Worm (Caenorhabditis elegans) whole organism, young adult: ENCODE data around the gene nhr-232.

Experiments
- B0019.2 ChIP-seq: fragments of 200-800 bp; sonication (Bioruptor generic); conservative IDR thresholded peaks from 2 replicates; pipeline ENCODE4 v1.3.6; 2022; ENCODE audit warnings: missing genetic modification reagents, missing genetic modification characterization, missing compliant biosample characterization
- Y53G8AR.9 ChIP-seq: fragments of 200-800 bp; sonication (Bioruptor generic); conservative IDR thresholded peaks from 2 replicates; pipeline ENCODE4 v1.3.6; 2022; ENCODE audit warnings: missing genetic modification reagents, missing genetic modification characterization, missing compliant biosample characterization
- ama-1 ChIP-seq, 3 experiments: fragments of 150-350 bp in 1 of 3; sonication (generic microtip) in 2 of 3; optimal IDR thresholded peaks; 2 replicates each; lab custom pipeline; 2014 to 2018; ENCODE audit warnings: missing biosample characterization in 2 of 3, missing genetic modification characterization in 2 of 3, missing genetic modification reagents in 2 of 3
- attf-5 ChIP-seq: fragments of 200-800 bp; sonication (Bioruptor generic); optimal IDR thresholded peaks from 2 replicates; lab custom pipeline; 2018; ENCODE audit warnings: mild to moderate bottlenecking, missing genetic modification characterization, missing compliant biosample characterization
- tbp1 ChIP-seq: fragments of 200-800 bp; sonication (Bioruptor generic); optimal IDR thresholded peaks from 2 replicates; lab custom pipeline; 2018; ENCODE audit warnings: mild to moderate bottlenecking, missing genetic modification characterization, missing compliant biosample characterization

ce11 chrV:10220605-10221004 lies 35.4 kb upstream of the nhr-232 start, which contains the start of gene C12D8.13:
- no peak for TF ChIP-seq tbp1 (GFP tag; lab: Kevin White, UChicago)
- no peak for TF ChIP-seq ama-1 (optimal IDR thresholded peaks at IDR 0.05; lab: Kevin White, UChicago)
- TF ChIP-seq ama-1 (GFP tag; optimal IDR thresholded peaks at IDR 0.05; lab: Kevin White, UChicago), result no peak
- TF ChIP-seq Y53G8AR.9 (GFP tag; lab: Robert Waterston, UW), result no peak
- TF ChIP-seq attf-5 (GFP tag; lab: Kevin White, UChicago), result no peak
- TF ChIP-seq B0019.2 (GFP tag; lab: Robert Waterston, UW), result no peak
